Fruit fly (Drosophila melanogaster): ENCODE measurements around the gene CG10347.

DNA sequence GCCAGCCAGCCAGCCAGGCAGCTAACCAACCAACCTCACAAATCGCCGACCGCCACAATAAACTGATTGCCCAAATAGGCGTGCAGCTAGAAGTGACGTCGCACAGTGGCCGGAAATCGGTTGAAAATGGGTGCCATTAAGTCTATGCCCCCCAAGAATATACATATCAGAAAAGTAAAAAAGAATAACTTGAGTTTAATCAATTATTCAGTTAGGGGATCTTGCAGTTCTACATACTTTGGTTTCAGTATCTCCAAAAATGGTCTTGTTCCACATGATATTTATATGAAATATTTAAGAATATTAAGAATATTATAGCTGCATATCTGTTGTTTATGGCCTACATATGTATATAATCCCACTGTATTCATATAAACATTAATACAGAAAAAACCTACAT lies 30.6 kb upstream of the CG10347 start:
- no peak for TF ChIP-seq CG17806 (tag; optimal IDR thresholded peaks at IDR 0.05)
- no peak for TF ChIP-seq CG8301 (tag; optimal IDR thresholded peaks at IDR 0.05)
- no peak for TF ChIP-seq CG4496 (GFP tag; IDR thresholded peaks at IDR 0.05)
